Worm (Caenorhabditis elegans) whole organism, young adult: Measurements from ENCODE around the gene C10F3.7.

Experiments used
- D2030.7 ChIP-seq: fragments of 200-800 bp; sonication (Bioruptor generic); IDR thresholded peaks from 2 replicates; pipeline ENCODE4 v1.3.6; 2022; ENCODE audit warnings: missing genetic modification reagents, missing genetic modification characterization, missing compliant biosample characterization
- F23B12.7 ChIP-seq: sonication (generic microtip); optimal IDR thresholded peaks from 2 replicates; lab custom pipeline; 2017; ENCODE audit warnings: missing genetic modification characterization, mild to moderate bottlenecking, missing compliant biosample characterization, antibody characterized with exemption, moderate library complexity; ENCODE audit not compliant: insufficient read depth
- F39B2.1 ChIP-seq: fragments of 200-800 bp; sonication (Bioruptor generic); IDR thresholded peaks from 2 replicates; pipeline ENCODE4 v1.3.6; 2022; ENCODE audit warnings: missing genetic modification reagents, missing genetic modification characterization, missing compliant biosample characterization
- F49E8.2 ChIP-seq: sonication (generic microtip); optimal IDR thresholded peaks from 3 replicates; lab custom pipeline; 2017; ENCODE audit warnings: missing genetic modification characterization, mild to moderate bottlenecking, missing compliant biosample characterization, antibody characterized with exemption, moderate library complexity; ENCODE audit not compliant: insufficient read depth
- ama-1 ChIP-seq, 3 experiments: fragments of 150-350 bp in 1 of 3; sonication (generic microtip) in 2 of 3; optimal IDR thresholded peaks; 2 replicates each; lab custom pipeline; 2014 to 2018; ENCODE audit warnings: missing biosample characterization in 2 of 3, missing genetic modification characterization in 2 of 3, missing genetic modification reagents in 2 of 3
- ceh-100 ChIP-seq: fragments of 200-800 bp; sonication (Bioruptor generic); IDR thresholded peaks from 2 replicates; pipeline ENCODE4 v1.3.6; 2022; ENCODE audit warnings: missing genetic modification reagents, missing genetic modification characterization, missing compliant biosample characterization
- dox-1 ChIP-seq: fragments of 200-800 bp; sonication (Bioruptor generic); IDR thresholded peaks from 2 replicates; pipeline ENCODE4 v1.3.6; 2022; ENCODE audit warnings: missing genetic modification reagents, missing genetic modification characterization, missing compliant biosample characterization
- hmg-1.2 ChIP-seq: fragments of 200-800 bp; sonication (Bioruptor generic); IDR thresholded peaks from 2 replicates; pipeline ENCODE4 v1.3.6; 2022; ENCODE audit warnings: missing genetic modification reagents, missing genetic modification characterization, missing compliant biosample characterization
- let-607 ChIP-seq, 2 experiments: fragments of 200-800 bp in 1 of 2; sonication (Bioruptor generic) in 1 of 2; sonication (generic microtip) in 1 of 2; optimal IDR thresholded peaks; 2 replicates each; lab custom pipeline; 2016 to 2018; ENCODE audit warnings: mild to moderate bottlenecking in 2 of 2, missing compliant biosample characterization in 2 of 2, missing genetic modification characterization in 2 of 2, moderate library complexity in 2 of 2, missing genotype in 1 of 2
- nhr-120 ChIP-seq: fragments of 200-800 bp; sonication (Bioruptor generic); IDR thresholded peaks from 2 replicates; pipeline ENCODE4 v1.3.6; 2022; ENCODE audit warnings: missing genetic modification characterization, missing compliant biosample characterization
- snpc-1.1 ChIP-seq: sonication (generic microtip); optimal IDR thresholded peaks from 2 replicates; lab custom pipeline; 2017; ENCODE audit warnings: missing genetic modification characterization, mild to moderate bottlenecking, missing compliant biosample characterization, antibody characterized with exemption, moderate library complexity, missing genotype, missing genetic modification reagents; ENCODE audit not compliant: insufficient read depth
- ztf-22 ChIP-seq: fragments of 200-800 bp; sonication (Bioruptor generic); optimal IDR thresholded peaks from 2 replicates; lab custom pipeline; 2018; ENCODE audit warnings: mild to moderate bottlenecking, missing genetic modification characterization, moderate library complexity, missing compliant biosample characterization

DNA sequence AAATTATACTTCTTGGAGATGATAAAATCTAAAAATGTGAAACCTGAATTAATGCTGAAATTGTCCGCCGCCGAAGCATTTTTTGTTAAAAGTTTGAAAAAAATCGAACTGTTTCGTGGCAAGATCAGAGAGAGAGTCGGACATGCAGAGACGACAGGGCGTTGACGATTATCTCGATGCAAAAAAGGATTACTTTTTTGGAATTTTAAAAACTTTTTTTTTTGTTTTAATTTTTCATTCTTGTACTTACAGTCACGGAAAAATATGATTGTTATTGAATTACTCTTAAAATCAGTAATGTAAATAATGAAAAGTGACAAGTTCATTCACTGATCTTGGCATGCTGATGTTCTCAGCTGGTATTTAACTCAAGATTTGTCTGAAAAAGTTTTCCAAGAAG is 50.0 kb downstream of the C10F3.7 start, which contains the start of the genes M03F8.5 and M03F8.7:
- TF ChIP-seq ama-1 (optimal IDR thresholded peaks at IDR 0.05; lab: Kevin White, UChicago) = no peak
- no peak for TF ChIP-seq ama-1 (GFP tag; optimal IDR thresholded peaks at IDR 0.05; lab: Kevin White, UChicago)
- TF ChIP-seq ztf-22 (GFP tag; lab: Kevin White, UChicago) = no peak
- no peak for TF ChIP-seq dox-1 (GFP tag; lab: Robert Waterston, UW)
- TF ChIP-seq F49E8.2 (tag; lab: Kevin White, UChicago) = no peak
- TF ChIP-seq hmg-1.2 = no peak
- TF ChIP-seq F23B12.7 (tag; lab: Kevin White, UChicago) = no peak
- TF ChIP-seq snpc-1.1 = no peak
- TF ChIP-seq ceh-100 (GFP tag; lab: Robert Waterston, UW) = no peak
- no peak for TF ChIP-seq F39B2.1
- TF ChIP-seq let-607 (tag; optimal IDR thresholded peaks at IDR 0.05; lab: Kevin White, UChicago) = no peak
- no peak for TF ChIP-seq nhr-120 (GFP tag; lab: Robert Waterston, UW)
- no peak for TF ChIP-seq D2030.7 (GFP tag; lab: Robert Waterston, UW)
